Fruit fly (Drosophila melanogaster) S2 (cell line): ENCODE measurements around the gene CG14352.

Source experiments
- CG8478 ChIP-seq: fragments of >200 bp; optimal IDR thresholded peaks from 2 replicates; lab custom pipeline; 2018
- CTCF ChIP-seq, 2 experiments: fragments of >200 bp; optimal IDR thresholded peaks; 2 replicates each; lab custom pipeline; 2018

- no peak for TF ChIP-seq CG8478 (lab: Kevin White, UChicago)
- TF ChIP-seq CTCF (optimal IDR thresholded peaks at IDR 0.05; lab: Kevin White, UChicago): no peak
Measured at dm6 chr2L:1568631-1569030, 42.6 kb upstream of the CG14352 start.
